Worm (Caenorhabditis elegans): ENCODE measurements around the gene mfsd-6.
A peak's percentile ranks its signal among the peaks of the same experiment; 100 is the strongest.

DNA sequence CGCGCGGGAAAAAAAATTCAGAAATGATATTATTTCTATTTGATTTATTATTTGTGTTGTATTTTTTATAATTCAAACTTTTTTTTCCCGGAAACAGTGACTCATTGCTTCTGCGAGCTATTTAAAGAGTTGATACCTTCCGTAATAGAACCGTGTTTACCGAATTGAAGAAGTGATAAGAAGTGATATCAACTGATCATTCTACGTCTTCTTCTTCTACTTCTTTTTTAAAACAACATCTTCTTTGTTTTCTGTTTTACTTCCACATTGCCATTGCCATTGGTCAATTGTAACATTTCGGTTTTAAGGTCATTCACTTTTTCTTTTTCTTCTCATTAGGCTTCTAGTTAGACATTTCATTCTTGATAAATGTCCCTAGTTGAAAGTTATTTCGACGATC is 13.1 kb downstream of the mfsd-6 start, which contains the start of gene ttr-32:
- TF ChIP-seq nhr-28 (tag; optimal IDR thresholded peaks at IDR 0.05) (no peak), unc-62 (GFP tag; optimal IDR thresholded peaks at IDR 0.05) (no peak), nhr-237 (tag; optimal IDR thresholded peaks at IDR 0.05) (no peak), mep-1 (tag; optimal IDR thresholded peaks at IDR 0.05) (no peak), lin-39 (tag; optimal IDR thresholded peaks at IDR 0.05) (no peak), nhr-76 (tag; optimal IDR thresholded peaks at IDR 0.05) (no peak), zag-1 (tag; optimal IDR thresholded peaks at IDR 0.05) (no peak), tbx-2 (tag; optimal IDR thresholded peaks at IDR 0.05) (no peak), xbp-1 (tag; optimal IDR thresholded peaks at IDR 0.05) (no peak), dsc-1 (tag; optimal IDR thresholded peaks at IDR 0.05) (no peak), elt-3 (tag; optimal IDR thresholded peaks at IDR 0.05) (peak in 2 of 6 experiments; percentile 28 to 60), fkh-4 (tag; optimal IDR thresholded peaks at IDR 0.05; ENCODE audit: borderline replicate concordance) (no peak), aly-2 (tag; optimal IDR thresholded peaks at IDR 0.05) (no peak), nhr-77 (tag; optimal IDR thresholded peaks at IDR 0.05) (no peak)
